Fruit fly (Drosophila melanogaster) whole organism, prepupa: ENCODE results near the gene CG42394.

ENCODE experiments used
- CG11294 ChIP-seq: fragments of 200-800 bp; sonication (Bioruptor generic); IDR thresholded peaks from 2 replicates; pipeline ENCODE4 v1.3.6; 2022; ENCODE audit warnings: missing biosample characterization, missing genetic modification characterization
- CG11762 ChIP-seq: fragments of 200-800 bp; sonication (Bioruptor generic); optimal IDR thresholded peaks from 3 replicates; lab custom pipeline; 2016; ENCODE audit warnings: missing biosample characterization, missing genetic modification characterization; ENCODE audit not compliant: insufficient read depth
- CG15336 ChIP-seq: fragments of 200-800 bp; sonication (Bioruptor generic); IDR thresholded peaks from 2 replicates; pipeline ENCODE4 v1.3.6; 2022; ENCODE audit warnings: missing biosample characterization, missing genetic modification characterization
- CG16779 ChIP-seq: fragments of 200-800 bp; sonication (Bioruptor generic); optimal IDR thresholded peaks from 3 replicates; lab custom pipeline; 2017; ENCODE audit warnings: missing biosample characterization, mild to moderate bottlenecking, missing genetic modification characterization
- CG3032 ChIP-seq: fragments of 200-800 bp; optimal IDR thresholded peaks from 2 replicates; lab custom pipeline; 2019; ENCODE audit warnings: missing biosample characterization, mild to moderate bottlenecking, missing genetic modification characterization, moderate library complexity
- CG32006 ChIP-seq: fragments of 200-800 bp; sonication (Bioruptor generic); optimal IDR thresholded peaks from 3 replicates; lab custom pipeline; 2017; ENCODE audit warnings: missing biosample characterization, mild to moderate bottlenecking, missing genetic modification characterization
- CG34406 ChIP-seq: fragments of 200-800 bp; sonication (Bioruptor generic); optimal IDR thresholded peaks from 3 replicates; lab custom pipeline; 2016; ENCODE audit warnings: missing biosample characterization, missing genetic modification characterization
- CG6163 ChIP-seq: fragments of 200-800 bp; sonication (Bioruptor generic); IDR thresholded peaks from 3 replicates; pipeline ENCODE4 v1.3.6; 2022; ENCODE audit warnings: missing biosample characterization, missing genetic modification characterization
- CG6276 ChIP-seq: fragments of 200-800 bp; sonication (Bioruptor generic); optimal IDR thresholded peaks from 2 replicates; lab custom pipeline; 2017; ENCODE audit warnings: missing biosample characterization, mild to moderate bottlenecking, missing genetic modification characterization
- CG6854 ChIP-seq: fragments of 200-800 bp; sonication (Bioruptor generic); optimal IDR thresholded peaks from 2 replicates; lab custom pipeline; 2017; ENCODE audit warnings: missing biosample characterization, mild to moderate bottlenecking, missing genetic modification characterization
- CG7368 ChIP-seq: fragments of 200-800 bp; sonication (Bioruptor generic); optimal IDR thresholded peaks from 3 replicates; lab custom pipeline; 2016; ENCODE audit warnings: missing biosample characterization, missing genetic modification characterization
- CG8119 ChIP-seq: fragments of 200-800 bp; sonication (Bioruptor generic); IDR thresholded peaks from 3 replicates; pipeline ENCODE4 v1.3.6; 2022; ENCODE audit warnings: missing biosample characterization, missing genetic modification characterization
- CG8319 ChIP-seq: fragments of 200-800 bp; sonication (Bioruptor generic); optimal IDR thresholded peaks from 3 replicates; lab custom pipeline; 2016; ENCODE audit warnings: missing biosample characterization, missing genetic modification characterization
- CG8632 ChIP-seq: fragments of 200-800 bp; sonication (Bioruptor generic); optimal IDR thresholded peaks from 3 replicates; lab custom pipeline; 2016; ENCODE audit warnings: missing biosample characterization, missing genetic modification characterization
- Eip78C ChIP-seq: fragments of 200-800 bp; sonication (Bioruptor generic); peaks from one replicate; lab custom pipeline; 2016; ENCODE audit warnings: missing biosample characterization, missing genetic modification characterization
- Eip93F ChIP-seq: fragments of 200-800 bp; sonication (Bioruptor generic); optimal IDR thresholded peaks from 2 replicates; lab custom pipeline; 2016; ENCODE audit warnings: missing biosample characterization, mild to moderate bottlenecking, missing genetic modification characterization
- Ets96B ChIP-seq: fragments of 200-800 bp; optimal IDR thresholded peaks from 2 replicates; lab custom pipeline; 2019; ENCODE audit warnings: missing biosample characterization, mild to moderate bottlenecking, missing genetic modification characterization, moderate library complexity
- Hr39 ChIP-seq: fragments of 200-800 bp; sonication (Bioruptor generic); optimal IDR thresholded peaks from 2 replicates; lab custom pipeline; 2016; ENCODE audit warnings: missing biosample characterization, missing genetic modification characterization
- Lpt ChIP-seq: fragments of 200-800 bp; sonication (Bioruptor generic); optimal IDR thresholded peaks from 3 replicates; lab custom pipeline; 2016; ENCODE audit warnings: missing biosample characterization, missing genetic modification characterization
- Met ChIP-seq: fragments of 200-800 bp; sonication (Bioruptor generic); optimal IDR thresholded peaks from 3 replicates; lab custom pipeline; 2016; ENCODE audit warnings: missing biosample characterization, missing genetic modification characterization
- OdsH ChIP-seq: fragments of 200-800 bp; sonication (Bioruptor generic); optimal IDR thresholded peaks from 3 replicates; lab custom pipeline; 2016; ENCODE audit warnings: missing biosample characterization, missing genetic modification characterization
- Sox15 ChIP-seq: fragments of 200-800 bp; sonication (Bioruptor generic); optimal IDR thresholded peaks from 3 replicates; lab custom pipeline; 2016; ENCODE audit warnings: missing biosample characterization, missing genetic modification characterization
- achi ChIP-seq: fragments of 200-800 bp; sonication (Bioruptor generic); optimal IDR thresholded peaks from 3 replicates; lab custom pipeline; 2016; ENCODE audit warnings: missing biosample characterization, missing genetic modification characterization
- acj6 ChIP-seq: fragments of 200-800 bp; sonication (Bioruptor generic); optimal IDR thresholded peaks from 3 replicates; lab custom pipeline; 2016; ENCODE audit warnings: missing biosample characterization, missing genetic modification characterization
- cyc ChIP-seq: fragments of 200-800 bp; sonication (Bioruptor generic); optimal IDR thresholded peaks from 3 replicates; lab custom pipeline; 2016; ENCODE audit warnings: missing biosample characterization, missing genetic modification characterization
- dac ChIP-seq: fragments of 200-800 bp; sonication (Bioruptor generic); optimal IDR thresholded peaks from 2 replicates; lab custom pipeline; 2017; ENCODE audit warnings: missing biosample characterization, mild to moderate bottlenecking, missing genetic modification characterization
- esn ChIP-seq: fragments of 200-800 bp; sonication (Bioruptor generic); optimal IDR thresholded peaks from 2 replicates; lab custom pipeline; 2016; ENCODE audit warnings: missing biosample characterization, mild to moderate bottlenecking, missing genetic modification characterization, moderate library complexity
- fd59A ChIP-seq: fragments of 200-800 bp; sonication (Bioruptor generic); optimal IDR thresholded peaks from 2 replicates; lab custom pipeline; 2017; ENCODE audit warnings: missing biosample characterization, mild to moderate bottlenecking, missing genetic modification characterization, missing genetic modification reagents
- fd85E ChIP-seq: fragments of 200-800 bp; sonication (Bioruptor generic); optimal IDR thresholded peaks from 3 replicates; lab custom pipeline; 2016; ENCODE audit warnings: missing biosample characterization, missing genetic modification characterization
- fkh ChIP-seq: fragments of 200-800 bp; sonication (Bioruptor generic); optimal IDR thresholded peaks from 3 replicates; lab custom pipeline; 2017; ENCODE audit warnings: missing biosample characterization, mild to moderate bottlenecking, missing genetic modification characterization, moderate library complexity
- lz ChIP-seq: fragments of 200-800 bp; sonication (Bioruptor generic); optimal IDR thresholded peaks from 3 replicates; lab custom pipeline; 2016; ENCODE audit warnings: missing biosample characterization, missing genetic modification characterization
- net ChIP-seq: fragments of 200-800 bp; sonication (Bioruptor generic); optimal IDR thresholded peaks from 3 replicates; lab custom pipeline; 2016; ENCODE audit warnings: missing biosample characterization, missing genetic modification characterization
- pdm3 ChIP-seq: fragments of 200-800 bp; sonication (Bioruptor generic); optimal IDR thresholded peaks from 3 replicates; lab custom pipeline; 2016; ENCODE audit warnings: missing biosample characterization, missing genetic modification characterization
- salr ChIP-seq, 2 experiments: fragments of 200-800 bp; sonication (Bioruptor generic); optimal IDR thresholded peaks; 3 replicates each; lab custom pipeline; 2016 to 2018; ENCODE audit warnings: missing biosample characterization in 2 of 2, missing genetic modification characterization in 2 of 2, mild to moderate bottlenecking in 1 of 2
- ss ChIP-seq, 2 experiments: fragments of 200-800 bp; sonication (Bioruptor generic); optimal IDR thresholded peaks; 2 replicates in 1 of 2; 3 replicates in 1 of 2; lab custom pipeline; 2017 to 2018; ENCODE audit warnings: mild to moderate bottlenecking in 2 of 2, missing biosample characterization in 2 of 2, missing genetic modification characterization in 2 of 2, moderate library complexity in 1 of 2

CG42394 gene

dm6 chr3R:10842422-10842821, 7.2 kb upstream of the CG42394 start (continued):
- TF ChIP-seq CG6276 (GFP tag; lab: Kevin White, UChicago) (no peak), net (GFP tag; lab: Kevin White, UChicago) (no peak), Ets96B (tag; lab: Kevin White, UChicago) (peak; percentile 31), acj6 (GFP tag; lab: Kevin White, UChicago) (peak; percentile 19), achi (peak; percentile 20), Sox15 (no peak), esn (GFP tag; lab: Kevin White, UChicago) (no peak), CG32006 (GFP tag; lab: Kevin White, UChicago) (peak; percentile 48), fd85E (GFP tag; lab: Kevin White, UChicago) (no peak), CG16779 (tag; lab: Kevin White, UChicago) (no peak), Eip78C (GFP tag; lab: Kevin White, UChicago) (peak; percentile 70), CG11294 (GFP tag; lab: Robert Waterston, UW) (no peak), Eip93F (GFP tag; lab: Kevin White, UChicago) (no peak), ss (GFP tag; optimal IDR thresholded peaks at IDR 0.05; lab: Kevin White, UChicago) (peak; percentile 4 to 31), CG6854 (GFP tag; lab: Kevin White, UChicago) (no peak), cyc (GFP tag; lab: Kevin White, UChicago) (no peak), CG8319 (GFP tag; lab: Kevin White, UChicago) (no peak), salr (GFP tag; optimal IDR thresholded peaks at IDR 0.05; lab: Kevin White, UChicago) (no peak), CG15336 (GFP tag; lab: Robert Waterston, UW) (0 out of 2 replicates have a peak, but pooled peaks have one; percentile 12), lz (GFP tag; lab: Kevin White, UChicago) (no peak), pdm3 (GFP tag; lab: Kevin White, UChicago) (no peak), Met (GFP tag; lab: Kevin White, UChicago) (no peak), fd59A (GFP tag; lab: Kevin White, UChicago) (peak; percentile 16), Hr39 (GFP tag; lab: Kevin White, UChicago) (no peak), Lpt (GFP tag; lab: Kevin White, UChicago) (no peak), CG11762 (GFP tag; lab: Kevin White, UChicago) (no peak), CG3032 (tag; lab: Kevin White, UChicago) (peak; percentile 58), fkh (GFP tag; lab: Kevin White, UChicago) (no peak), CG8119 (GFP tag; lab: Robert Waterston, UW) (no peak)

dm6 chr3R:10850636-10851035, 1.0 kb downstream of the CG42394 start:
- TF ChIP-seq Eip78C (GFP tag; lab: Kevin White, UChicago) (peak; percentile 5), CG34406 (GFP tag; lab: Kevin White, UChicago) (no peak)

dm6 chr3R:10852232-10852774, 2.7 kb downstream of the CG42394 start, which contains the start of gene CG4565:
CG4565 (plus strand) TSS chr3R:10852724.
- TF ChIP-seq acj6 (GFP tag; lab: Kevin White, UChicago): no peak
- no peak for TF ChIP-seq salr (GFP tag; optimal IDR thresholded peaks at IDR 0.05; lab: Kevin White, UChicago)
- TF ChIP-seq Eip93F (GFP tag; lab: Kevin White, UChicago): no peak
- TF ChIP-seq OdsH: no peak
- no peak for TF ChIP-seq dac (GFP tag; lab: Kevin White, UChicago)
- no peak for TF ChIP-seq Ets96B (tag; lab: Kevin White, UChicago)
- TF ChIP-seq fd59A (GFP tag; lab: Kevin White, UChicago): no peak
- no peak for TF ChIP-seq Lpt (GFP tag; lab: Kevin White, UChicago)
- peak; percentile 24 for TF ChIP-seq Eip78C (GFP tag; lab: Kevin White, UChicago)
- TF ChIP-seq ss (GFP tag; optimal IDR thresholded peaks at IDR 0.05; lab: Kevin White, UChicago): no peak
- TF ChIP-seq esn (GFP tag; lab: Kevin White, UChicago): no peak
- no peak for TF ChIP-seq CG7368
- no peak for TF ChIP-seq CG6163 (GFP tag; lab: Robert Waterston, UW)
- peak; percentile 49 for TF ChIP-seq fkh (GFP tag; lab: Kevin White, UChicago)
- TF ChIP-seq CG8632 (GFP tag; lab: Kevin White, UChicago): no peak
